Worm (Caenorhabditis elegans) whole organism, young adult: ENCODE results near the gene C41C4.9.

Experiments used
- B0019.2 ChIP-seq: fragments of 200-800 bp; sonication (Bioruptor generic); conservative IDR thresholded peaks from 2 replicates; pipeline ENCODE4 v1.3.6; 2022; ENCODE audit warnings: missing genetic modification reagents, missing genetic modification characterization, missing compliant biosample characterization
- B0261.1 ChIP-seq: sonication (generic microtip); optimal IDR thresholded peaks from 2 replicates; lab custom pipeline; 2016; ENCODE audit warnings: mild to moderate bottlenecking, missing genetic modification characterization, moderate library complexity, missing compliant biosample characterization
- C17E4.6 ChIP-seq: fragments of 200-800 bp; sonication (Bioruptor generic); IDR thresholded peaks from 2 replicates; pipeline ENCODE4 v1.3.6; 2022; ENCODE audit warnings: missing genetic modification reagents, missing genetic modification characterization, missing compliant biosample characterization
- F10E7.11 ChIP-seq: sonication (generic microtip); optimal IDR thresholded peaks from 2 replicates; lab custom pipeline; 2017; ENCODE audit warnings: mild to moderate bottlenecking, missing genetic modification characterization, moderate library complexity, missing compliant biosample characterization
- F37B4.10 ChIP-seq: fragments of 200-800 bp; sonication (Bioruptor generic); IDR thresholded peaks from 2 replicates; pipeline ENCODE4 v1.3.6; 2022; ENCODE audit warnings: missing genetic modification characterization, missing compliant biosample characterization
- F52B5.7 ChIP-seq: sonication (generic microtip); optimal IDR thresholded peaks from 2 replicates; lab custom pipeline; 2016; ENCODE audit warnings: mild to moderate bottlenecking, missing genetic modification characterization, missing compliant biosample characterization
- F57A8.1 ChIP-seq: fragments of 200-800 bp; sonication (Bioruptor generic); optimal IDR thresholded peaks from 2 replicates; lab custom pipeline; 2018; ENCODE audit warnings: mild to moderate bottlenecking, missing genetic modification characterization, moderate library complexity, missing compliant biosample characterization
- T07F8.4 ChIP-seq: sonication (generic microtip); optimal IDR thresholded peaks from 2 replicates; lab custom pipeline; 2016; ENCODE audit warnings: mild to moderate bottlenecking, missing genetic modification characterization, moderate library complexity, missing compliant biosample characterization
- Y53G8AR.9 ChIP-seq: fragments of 200-800 bp; sonication (Bioruptor generic); conservative IDR thresholded peaks from 2 replicates; pipeline ENCODE4 v1.3.6; 2022; ENCODE audit warnings: missing genetic modification reagents, missing genetic modification characterization, missing compliant biosample characterization
- Y56A3A.18 ChIP-seq: fragments of 200-800 bp; sonication (Bioruptor generic); IDR thresholded peaks from 2 replicates; pipeline ENCODE4 v1.3.6; 2022; ENCODE audit warnings: missing genetic modification reagents, missing genetic modification characterization, missing compliant biosample characterization
- Y79H2A.3 ChIP-seq: fragments of 200-800 bp; sonication (Bioruptor generic); conservative IDR thresholded peaks from 2 replicates; pipeline ENCODE4 v1.3.6; 2022; ENCODE audit warnings: missing genetic modification reagents, missing genetic modification characterization, missing compliant biosample characterization
- Y95B8A.8 ChIP-seq: fragments of 200-800 bp; sonication (Bioruptor generic); IDR thresholded peaks from 2 replicates; pipeline ENCODE4 v1.3.6; 2022; ENCODE audit warnings: missing genetic modification reagents, missing genetic modification characterization, missing compliant biosample characterization
- ZK185.1 ChIP-seq: sonication (generic microtip); optimal IDR thresholded peaks from 2 replicates; lab custom pipeline; 2016; ENCODE audit warnings: mild to moderate bottlenecking, missing genetic modification characterization, missing compliant biosample characterization; ENCODE audit not compliant: poor library complexity, severe bottlenecking
- aptf-3 ChIP-seq: fragments of 200-800 bp; sonication (Bioruptor generic); IDR thresholded peaks from 2 replicates; pipeline ENCODE4 v1.3.6; 2022; ENCODE audit warnings: missing genetic modification characterization, missing compliant biosample characterization
- cebp-2 ChIP-seq: fragments of 200-800 bp; sonication (Bioruptor generic); IDR thresholded peaks from 2 replicates; pipeline ENCODE4 v1.3.6; 2022; ENCODE audit warnings: missing genetic modification characterization, missing compliant biosample characterization
- ceh-27 ChIP-seq: fragments of 200-800 bp; sonication (Bioruptor generic); optimal IDR thresholded peaks from 2 replicates; lab custom pipeline; 2018; ENCODE audit warnings: mild to moderate bottlenecking, missing genetic modification characterization, moderate library complexity, missing compliant biosample characterization
- ceh-40 ChIP-seq: fragments of 200-800 bp; sonication (Bioruptor generic); IDR thresholded peaks from 2 replicates; pipeline ENCODE4 v1.3.6; 2022; ENCODE audit warnings: missing genetic modification characterization, missing compliant biosample characterization
- ceh-91 ChIP-seq: fragments of 200-800 bp; sonication (Bioruptor generic); IDR thresholded peaks from 2 replicates; pipeline ENCODE4 v1.3.6; 2022; ENCODE audit warnings: missing genetic modification reagents, missing genetic modification characterization, missing compliant biosample characterization
- egl-44 ChIP-seq: fragments of 200-800 bp; sonication (Bioruptor generic); IDR thresholded peaks from 2 replicates; pipeline ENCODE4 v1.3.6; 2022; ENCODE audit warnings: missing genetic modification reagents, missing genetic modification characterization, missing compliant biosample characterization
- egrh-3 ChIP-seq: fragments of 200-800 bp; sonication (Bioruptor generic); IDR thresholded peaks from 2 replicates; pipeline ENCODE4 v1.3.6; 2022; ENCODE audit warnings: missing genetic modification reagents, missing genetic modification characterization, missing compliant biosample characterization
- hmg-1.2 ChIP-seq: fragments of 200-800 bp; sonication (Bioruptor generic); IDR thresholded peaks from 2 replicates; pipeline ENCODE4 v1.3.6; 2022; ENCODE audit warnings: missing genetic modification reagents, missing genetic modification characterization, missing compliant biosample characterization
- lag-1 ChIP-seq: fragments of 200-800 bp; sonication (Bioruptor generic); IDR thresholded peaks from 2 replicates; pipeline ENCODE4 v1.3.6; 2022; ENCODE audit warnings: missing genetic modification reagents, missing genetic modification characterization, missing compliant biosample characterization
- let-526 ChIP-seq: fragments of 200-800 bp; sonication (Bioruptor generic); IDR thresholded peaks from 2 replicates; pipeline ENCODE4 v1.3.6; 2022; ENCODE audit warnings: missing genetic modification reagents, missing genetic modification characterization, missing compliant biosample characterization
- lin-26 ChIP-seq: fragments of 200-800 bp; sonication (Bioruptor generic); IDR thresholded peaks from 2 replicates; pipeline ENCODE4 v1.3.6; 2022; ENCODE audit warnings: missing genetic modification reagents, missing genetic modification characterization, missing compliant biosample characterization
- madf-10 ChIP-seq: sonication (generic microtip); optimal IDR thresholded peaks from 2 replicates; lab custom pipeline; 2016; ENCODE audit warnings: mild to moderate bottlenecking, missing genetic modification characterization, missing compliant biosample characterization
- mel-28 ChIP-seq: sonication (generic microtip); optimal IDR thresholded peaks from 2 replicates; lab custom pipeline; 2016; ENCODE audit warnings: borderline replicate concordance, mild to moderate bottlenecking, missing genetic modification characterization, missing compliant biosample characterization
- nfya-1 ChIP-seq: sonication (generic microtip); optimal IDR thresholded peaks from 2 replicates; lab custom pipeline; 2017; ENCODE audit warnings: antibody characterized with exemption, missing compliant biosample characterization, missing genetic modification characterization, borderline replicate concordance; ENCODE audit not compliant: insufficient read depth
- nhr-120 ChIP-seq: fragments of 200-800 bp; sonication (Bioruptor generic); IDR thresholded peaks from 2 replicates; pipeline ENCODE4 v1.3.6; 2022; ENCODE audit warnings: missing genetic modification characterization, missing compliant biosample characterization
- nhr-179 ChIP-seq: sonication (generic microtip); optimal IDR thresholded peaks from 2 replicates; lab custom pipeline; 2016; ENCODE audit warnings: mild to moderate bottlenecking, missing genetic modification characterization, missing compliant biosample characterization
- rpc-1 ChIP-seq, 2 experiments: fragments of 150-350 bp in 1 of 2; sonication (generic microtip) in 1 of 2; optimal IDR thresholded peaks; 2 replicates each; lab custom pipeline; 2014 to 2018; ENCODE audit warnings: missing biosample characterization in 1 of 2, missing genetic modification characterization in 1 of 2, missing genetic modification reagents in 1 of 2, missing genotype in 1 of 2
- sea-2 ChIP-seq: fragments of 200-800 bp; sonication (Bioruptor generic); IDR thresholded peaks from 2 replicates; pipeline ENCODE4 v1.3.6; 2022; ENCODE audit warnings: missing genetic modification characterization, missing compliant biosample characterization
- somi-1 ChIP-seq: fragments of 200-800 bp; sonication (Bioruptor generic); optimal IDR thresholded peaks from 2 replicates; lab custom pipeline; 2018; ENCODE audit warnings: mild to moderate bottlenecking, missing genetic modification characterization, missing compliant biosample characterization

Gene C41C4.9

DNA sequence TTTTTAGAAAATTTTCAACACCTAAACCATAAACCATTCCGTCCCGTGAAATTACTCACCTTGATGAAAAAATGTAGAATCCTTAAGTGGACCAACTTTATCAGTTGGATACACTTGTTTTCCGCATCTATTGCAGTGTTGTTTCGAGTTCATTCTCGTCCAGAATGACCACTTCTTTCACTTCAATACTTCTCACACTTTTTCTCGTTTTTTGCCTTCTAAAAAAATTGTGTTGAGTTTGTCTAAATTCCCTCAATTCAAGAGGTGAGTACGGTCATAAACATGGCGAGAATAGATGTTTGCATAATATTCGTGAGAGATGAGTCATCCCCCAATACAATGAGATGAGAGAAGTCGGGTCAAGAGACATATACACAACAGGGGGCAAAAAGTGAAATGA, 14.9 kb upstream of the C41C4.9 start, which contains the start of gene ltd-1:
ltd-1 (minus strand) TSS at position 218 of the 400 bp plus-strand sequence.
- TF ChIP-seq F37B4.10 (GFP tag; lab: Robert Waterston, UW): no peak

DNA sequence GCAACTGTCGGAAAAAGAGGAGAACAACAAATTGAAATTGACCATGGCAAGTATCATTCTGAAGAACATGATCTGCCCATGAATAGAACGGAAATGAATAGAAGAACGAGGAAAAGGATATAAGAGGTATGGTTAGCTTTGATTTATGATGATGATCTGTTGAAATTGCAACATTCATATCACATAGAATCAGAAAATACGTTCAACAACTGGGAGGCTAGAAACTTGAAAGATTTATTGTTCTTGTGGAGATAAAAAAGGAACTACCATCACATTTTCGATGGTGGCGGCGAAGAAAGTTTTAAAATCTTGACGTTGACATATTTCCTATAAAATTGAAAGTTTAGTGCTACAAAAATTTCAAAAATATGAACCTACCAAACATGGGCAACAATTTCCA, 14.2 kb upstream of the C41C4.9 start:
- TF ChIP-seq egrh-3 (no peak), nhr-120 (GFP tag; lab: Robert Waterston, UW) (no peak), rpc-1 (optimal IDR thresholded peaks at IDR 0.05; lab: Kevin White, UChicago) (no peak), rpc-1 (tag; optimal IDR thresholded peaks at IDR 0.05; lab: Kevin White, UChicago) (no peak), F10E7.11 (tag; lab: Kevin White, UChicago) (no peak), B0019.2 (GFP tag; lab: Robert Waterston, UW) (no peak), ceh-91 (GFP tag; lab: Robert Waterston, UW) (no peak), hmg-1.2 (GFP tag; lab: Robert Waterston, UW) (no peak)
- TF ChIP-seq, all 124 proteins: peak for 0

DNA sequence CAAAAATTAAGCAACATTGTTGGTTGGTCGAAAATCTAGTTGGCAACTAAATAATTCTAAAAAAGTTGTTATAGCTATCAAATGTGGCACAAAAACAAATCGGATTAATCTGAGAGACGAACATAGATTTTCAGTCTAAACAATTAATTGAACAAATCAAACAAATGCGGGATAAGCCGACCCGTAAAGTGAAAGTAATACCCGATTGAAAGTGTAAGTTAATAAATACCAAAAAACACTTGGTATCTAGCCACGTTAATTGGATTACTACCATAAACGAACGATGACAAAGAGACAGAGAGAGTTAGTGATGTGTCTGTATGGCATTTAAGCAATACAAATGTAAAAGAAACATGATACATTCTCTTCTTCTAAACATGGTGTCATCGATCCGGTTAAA, 13.5 kb upstream of the C41C4.9 start:
- TF ChIP-seq aptf-3 (GFP tag; lab: Robert Waterston, UW): no peak
- TF ChIP-seq nhr-179 (tag; lab: Kevin White, UChicago): no peak
- no peak for TF ChIP-seq C17E4.6
- no peak for TF ChIP-seq let-526
- TF ChIP-seq Y56A3A.18 (GFP tag; lab: Robert Waterston, UW): no peak
- no peak for TF ChIP-seq nfya-1
- TF ChIP-seq F57A8.1 (GFP tag; lab: Kevin White, UChicago): no peak
- TF ChIP-seq Y79H2A.3 (GFP tag; lab: Robert Waterston, UW): no peak
- TF ChIP-seq Y53G8AR.9 (GFP tag; lab: Robert Waterston, UW): no peak
- TF ChIP-seq T07F8.4: no peak
- no peak for TF ChIP-seq madf-10 (tag; lab: Kevin White, UChicago)
- TF ChIP-seq cebp-2 (GFP tag; lab: Robert Waterston, UW): no peak
- no peak for TF ChIP-seq F52B5.7 (tag; lab: Kevin White, UChicago)
- TF ChIP-seq ceh-27 (GFP tag; lab: Kevin White, UChicago): no peak
- TF ChIP-seq mel-28 (tag; lab: Kevin White, UChicago): no peak
- no peak for TF ChIP-seq F37B4.10 (GFP tag; lab: Robert Waterston, UW)
- no peak for TF ChIP-seq lin-26 (GFP tag; lab: Robert Waterston, UW)
- no peak for TF ChIP-seq egl-44 (GFP tag; lab: Robert Waterston, UW)

DNA sequence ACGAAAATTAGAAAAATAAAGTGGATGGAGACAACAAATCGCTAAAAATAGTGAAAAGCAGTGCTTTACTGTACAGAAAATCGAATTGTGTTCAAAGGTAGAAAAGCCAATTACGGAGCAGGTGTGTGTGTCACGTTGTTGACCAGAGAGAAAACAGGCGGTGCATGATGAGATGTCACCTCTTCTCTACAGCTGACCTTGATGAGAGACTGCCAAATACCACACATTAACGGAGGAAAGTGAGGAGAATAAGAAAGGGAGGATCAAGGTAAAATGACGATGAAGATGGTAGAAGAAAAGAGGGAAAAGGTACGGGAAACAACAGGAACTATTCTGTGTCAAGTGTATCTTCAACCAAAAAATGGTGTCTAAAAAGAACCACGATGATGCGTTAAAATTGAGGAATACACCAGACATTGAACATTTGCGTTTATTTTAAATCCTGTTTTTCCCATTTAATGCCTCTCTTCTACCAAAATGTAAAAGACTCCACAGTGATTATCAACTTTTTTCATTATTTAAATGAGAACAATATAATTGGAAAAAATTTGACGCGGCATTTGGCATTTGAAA, 8.1 kb upstream of the C41C4.9 start:
- no peak for TF ChIP-seq Y95B8A.8 (GFP tag; lab: Robert Waterston, UW)
- TF ChIP-seq, all 124 proteins: peak for 0

DNA sequence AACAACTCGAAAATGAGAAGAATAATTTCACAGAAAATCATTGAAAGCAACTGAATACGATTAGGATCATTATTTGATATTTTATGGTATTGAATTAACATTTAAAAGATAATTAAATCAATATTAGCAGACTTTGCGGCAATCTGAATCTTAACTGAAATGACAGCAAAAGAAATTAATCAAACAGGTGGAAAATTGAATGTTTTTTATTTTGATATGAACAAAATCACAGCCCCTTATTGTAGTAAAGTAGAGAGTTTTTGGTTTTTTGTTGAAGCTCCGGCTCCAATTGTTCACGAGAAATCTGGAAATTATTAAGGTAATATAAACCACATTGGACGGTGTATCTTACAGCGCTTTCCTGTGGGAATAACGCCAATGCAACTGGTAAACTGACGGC, 5.4 kb upstream of the C41C4.9 start, which contains the start of gene sre-2:
sre-2 (minus strand) TSS at position 101 of the 400 bp plus-strand sequence.
- TF ChIP-seq let-526: no peak
- no peak for TF ChIP-seq F10E7.11 (tag; lab: Kevin White, UChicago)
- TF ChIP-seq ceh-40 (GFP tag; lab: Robert Waterston, UW): no peak
- TF ChIP-seq nhr-179 (tag; lab: Kevin White, UChicago): no peak
- no peak for TF ChIP-seq lag-1 (GFP tag; lab: Robert Waterston, UW)
- TF ChIP-seq sea-2 (GFP tag; lab: Robert Waterston, UW): no peak
- no peak for TF ChIP-seq ZK185.1 (tag; lab: Kevin White, UChicago)
- TF ChIP-seq somi-1 (GFP tag; lab: Kevin White, UChicago): no peak
- no peak for TF ChIP-seq B0261.1
